Fruit fly (Drosophila melanogaster): Measurements from ENCODE around the gene Pkd2.

Gene Pkd2

dm6 chr2L:12372436-12372835, 25.6 kb upstream of the Pkd2 start (continued):
- no peak for TF ChIP-seq Ets65A (GFP tag)
- peak; percentile 49 for TF ChIP-seq CrebB (tag; optimal IDR thresholded peaks at IDR 0.05)
- TF ChIP-seq wor (GFP tag; IDR thresholded peaks at IDR 0.05): no peak
- TF ChIP-seq Neu2 (GFP tag; optimal IDR thresholded peaks at IDR 0.05; ENCODE audit: borderline replicate concordance): no peak
- no peak for TF ChIP-seq vnd (GFP tag; IDR thresholded peaks at IDR 0.05; ENCODE audit: partially characterized antibody)
- TF ChIP-seq seq (GFP tag; IDR thresholded peaks at IDR 0.05): peak; percentile 51; the same call in 1 of the 2 replicates
- TF ChIP-seq pb (GFP tag; optimal IDR thresholded peaks at IDR 0.05): no peak
- no peak for TF ChIP-seq ab (GFP tag; optimal IDR thresholded peaks at IDR 0.05)
- TF ChIP-seq CG11398 (GFP tag; optimal IDR thresholded peaks at IDR 0.05): peak; percentile 1
- TF ChIP-seq knrl (GFP tag; IDR thresholded peaks at IDR 0.05; ENCODE audit: partially characterized antibody): no peak
- TF ChIP-seq Hr39 (optimal IDR thresholded peaks at IDR 0.05): no peak
- TF ChIP-seq CG1647 (GFP tag; optimal IDR thresholded peaks at IDR 0.05): peak; percentile 10
- no peak for TF ChIP-seq slbo (GFP tag; IDR thresholded peaks at IDR 0.05)
- TF ChIP-seq CG4730 (GFP tag; IDR thresholded peaks at IDR 0.05): no peak
- TF ChIP-seq CG12659 (GFP tag; optimal IDR thresholded peaks at IDR 0.05): peak; percentile 9
- TF ChIP-seq Ravus (GFP tag; IDR thresholded peaks at IDR 0.05): no peak
- no peak for TF ChIP-seq Scr (GFP tag; IDR thresholded peaks at IDR 0.05; ENCODE audit: partially characterized antibody)
- TF ChIP-seq CG14014 (GFP tag; IDR thresholded peaks at IDR 0.05): no peak; the same call in 1 of the 2 replicates
- peak; percentile 7 for TF ChIP-seq org-1 (GFP tag; optimal IDR thresholded peaks at IDR 0.05)
- no peak for TF ChIP-seq CG7357 (GFP tag; IDR thresholded peaks at IDR 0.05)
- TF ChIP-seq CG17359 (tag; optimal IDR thresholded peaks at IDR 0.05): peak; percentile 35
- TF ChIP-seq CG17328 (GFP tag; IDR thresholded peaks at IDR 0.05): no peak
- no peak for TF ChIP-seq CG14441 (GFP tag; IDR thresholded peaks at IDR 0.05)
- no peak for TF ChIP-seq D19B (GFP tag; optimal IDR thresholded peaks at IDR 0.05)
- TF ChIP-seq schlank (tag; optimal IDR thresholded peaks at IDR 0.05): peak; percentile 34
- TF ChIP-seq Vsx1 (GFP tag; optimal IDR thresholded peaks at IDR 0.05): peak; percentile 58
- TF ChIP-seq Jarid2 (GFP tag; optimal IDR thresholded peaks at IDR 0.05): peak; percentile 7
- peak; percentile 22 for TF ChIP-seq tup (GFP tag; optimal IDR thresholded peaks at IDR 0.05)
- no peak for TF ChIP-seq emc (GFP tag; optimal IDR thresholded peaks at IDR 0.05)
- no peak for TF ChIP-seq CG4404 (GFP tag; IDR thresholded peaks at IDR 0.05)
- TF ChIP-seq CG13287 (GFP tag; IDR thresholded peaks at IDR 0.05; ENCODE audit: partially characterized antibody): no peak
- no peak for TF ChIP-seq CG10959 (GFP tag; IDR thresholded peaks at IDR 0.05)
- TF ChIP-seq fd3F (GFP tag; optimal IDR thresholded peaks at IDR 0.05): peak; percentile 46
- TF ChIP-seq CG4282 (GFP tag; optimal IDR thresholded peaks at IDR 0.05): no peak
- no peak for TF ChIP-seq lmd (GFP tag; IDR thresholded peaks at IDR 0.05)
- no peak for TF ChIP-seq salm (tag; optimal IDR thresholded peaks at IDR 0.05)
- no peak for TF ChIP-seq lbe (GFP tag; optimal IDR thresholded peaks at IDR 0.05)
- TF ChIP-seq dati (GFP tag; IDR thresholded peaks at IDR 0.05): no peak
- TF ChIP-seq ssp (GFP tag; IDR thresholded peaks at IDR 0.05): no peak
- TF ChIP-seq GATAe (GFP tag; conservative IDR thresholded peaks at IDR 0.05): no peak
- no peak for TF ChIP-seq p53 (GFP tag; optimal IDR thresholded peaks at IDR 0.05)
- no peak for TF ChIP-seq sr (GFP tag; IDR thresholded peaks at IDR 0.05)
- TF ChIP-seq kah (GFP tag; optimal IDR thresholded peaks at IDR 0.05): no peak
- no peak for TF ChIP-seq abd-A (tag; optimal IDR thresholded peaks at IDR 0.05)
- TF ChIP-seq unpg (GFP tag; optimal IDR thresholded peaks at IDR 0.05): peak; percentile 33
- TF ChIP-seq CG34224 (GFP tag; IDR thresholded peaks at IDR 0.05; ENCODE audit: partially characterized antibody): no peak
- TF ChIP-seq CG32532 (GFP tag; IDR thresholded peaks at IDR 0.05): no peak
- peak; percentile 38 for TF ChIP-seq CG13123 (GFP tag; optimal IDR thresholded peaks at IDR 0.05)
- no peak for TF ChIP-seq gro (GFP tag; optimal IDR thresholded peaks at IDR 0.05)
- no peak for TF ChIP-seq Sry-δ (GFP tag; optimal IDR thresholded peaks at IDR 0.05)
- TF ChIP-seq Sox100B (GFP tag; optimal IDR thresholded peaks at IDR 0.05): peak; percentile 30
- peak; percentile 2 for TF ChIP-seq mam (GFP tag; optimal IDR thresholded peaks at IDR 0.05)

All from whole organism, embryonic.